Fruit fly (Drosophila melanogaster): Measurements from ENCODE around the gene Cp15.
A peak's percentile ranks its signal among the peaks of the same experiment; 100 is the strongest.

Cp15 gene

dm6 chr3L:8721145-8721544, 7.1 kb upstream of the Cp15 start, which contains the start of the genes CG32022 and CG6511 (continued):
- TF ChIP-seq Stat92E (GFP tag; optimal IDR thresholded peaks at IDR 0.05) (peak in 1 of 3 experiments; percentile 88), crp (GFP tag; optimal IDR thresholded peaks at IDR 0.05) (peak; percentile 95 to 97), Mad (GFP tag; optimal IDR thresholded peaks at IDR 0.05) (peak; percentile 97), CG2678 (tag; optimal IDR thresholded peaks at IDR 0.05) (peak; percentile 98), trem (tag; optimal IDR thresholded peaks at IDR 0.05) (peak; percentile 99), da (GFP tag; optimal IDR thresholded peaks at IDR 0.05) (peak; percentile 95), D19A (tag; optimal IDR thresholded peaks at IDR 0.05) (peak; percentile 96), ab (GFP tag; optimal IDR thresholded peaks at IDR 0.05) (peak; percentile 93), CG11696 (GFP tag; IDR thresholded peaks at IDR 0.05) (peak; percentile 86), E2f1 (GFP tag; IDR thresholded peaks at IDR 0.05) (peak; percentile 95), Oaz (GFP tag; IDR thresholded peaks at IDR 0.05) (peak; percentile 92), corto (GFP tag; optimal IDR thresholded peaks at IDR 0.05) (peak; percentile 75), CG33213 (GFP tag; optimal IDR thresholded peaks at IDR 0.05) (peak; percentile 95), CG7987 (GFP tag; optimal IDR thresholded peaks at IDR 0.05) (peak; percentile 88), Drgx (GFP tag; IDR thresholded peaks at IDR 0.05) (peak; percentile 96), wor (GFP tag; IDR thresholded peaks at IDR 0.05) (peak; percentile 92), ase (GFP tag; IDR thresholded peaks at IDR 0.05) (peak; percentile 93), CG2199 (GFP tag; IDR thresholded peaks at IDR 0.05) (peak; percentile 92), HLH3B (GFP tag; IDR thresholded peaks at IDR 0.05) (peak; percentile 94), ato (GFP tag; IDR thresholded peaks at IDR 0.05; ENCODE audit: partially characterized antibody) (no peak), CG9727 (GFP tag; optimal IDR thresholded peaks at IDR 0.05) (peak; percentile 97), CG6683 (GFP tag; optimal IDR thresholded peaks at IDR 0.05) (peak; percentile 86), Sry-β (GFP tag; optimal IDR thresholded peaks at IDR 0.05) (peak; percentile 68), CG6272 (GFP tag; IDR thresholded peaks at IDR 0.05) (peak; percentile 97), croc (GFP tag; conservative IDR thresholded peaks at IDR 0.05) (peak; percentile 97), pho (GFP tag; optimal IDR thresholded peaks at IDR 0.05) (peak; percentile 99), CG12299 (tag; optimal IDR thresholded peaks at IDR 0.05) (peak; percentile 94), CG7745 (tag; optimal IDR thresholded peaks at IDR 0.05) (no peak), ems (GFP tag; optimal IDR thresholded peaks at IDR 0.05) (peak; percentile 97), Vsx1 (GFP tag; optimal IDR thresholded peaks at IDR 0.05) (no peak), gce (GFP tag; IDR thresholded peaks at IDR 0.05) (peak; percentile 89), CG17328 (GFP tag; IDR thresholded peaks at IDR 0.05) (peak; percentile 91), CG18476 (GFP tag; optimal IDR thresholded peaks at IDR 0.05) (peak; percentile 94), CG13775 (GFP tag; optimal IDR thresholded peaks at IDR 0.05) (peak; percentile 98), CG12155 (GFP tag; optimal IDR thresholded peaks at IDR 0.05) (peak; percentile 97), nerfin-2 (GFP tag; IDR thresholded peaks at IDR 0.05; ENCODE audit: partially characterized antibody) (no peak), CG7786 (GFP tag; optimal IDR thresholded peaks at IDR 0.05) (peak; percentile 98), CG12942 (GFP tag; optimal IDR thresholded peaks at IDR 0.05) (peak; percentile 98), jumu (GFP tag; optimal IDR thresholded peaks at IDR 0.05) (peak; percentile 97), aop (GFP tag; IDR thresholded peaks at IDR 0.05) (peak; percentile 84), CG8290 (GFP tag; optimal IDR thresholded peaks at IDR 0.05) (peak; percentile 95), CG8290 (tag; optimal IDR thresholded peaks at IDR 0.05) (peak in 1 of 2 experiments; percentile 90), NfI (GFP tag; optimal IDR thresholded peaks at IDR 0.05) (peak; percentile 98), Gug (GFP tag; IDR thresholded peaks at IDR 0.05) (peak; percentile 96), CG11247 (GFP tag; IDR thresholded peaks at IDR 0.05) (peak; percentile 94; the same call in 1 of the 2 replicates), B-H1 (GFP tag; IDR thresholded peaks at IDR 0.05) (peak; percentile 91), CG17385 (GFP tag; optimal IDR thresholded peaks at IDR 0.05) (peak; percentile 92), CG8359 (GFP tag; optimal IDR thresholded peaks at IDR 0.05; ENCODE audit: borderline replicate concordance) (peak; percentile 89), HLH4C (GFP tag; IDR thresholded peaks at IDR 0.05; ENCODE audit: partially characterized antibody) (no peak), cg (GFP tag; optimal IDR thresholded peaks at IDR 0.05) (no peak), nom (GFP tag; optimal IDR thresholded peaks at IDR 0.05) (peak; percentile 89)

Data from whole organism, embryonic.